Worm (Caenorhabditis elegans) whole organism, young adult: Measurements from ENCODE around the gene Y56A3A.16.

Experiments used
- B0261.1 ChIP-seq: sonication (generic microtip); optimal IDR thresholded peaks from 2 replicates; lab custom pipeline; 2016; ENCODE audit warnings: mild to moderate bottlenecking, missing genetic modification characterization, moderate library complexity, missing compliant biosample characterization
- B0336.3 ChIP-seq: fragments of 200-800 bp; sonication (Bioruptor generic); IDR thresholded peaks from 2 replicates; pipeline ENCODE4 v1.3.6; 2022; ENCODE audit warnings: missing genetic modification characterization, missing compliant biosample characterization
- C06A6.2 ChIP-seq: fragments of 200-800 bp; sonication (Bioruptor generic); conservative IDR thresholded peaks from 2 replicates; pipeline ENCODE4 v1.3.6; 2022; ENCODE audit warnings: missing genetic modification characterization, missing compliant biosample characterization
- C17E4.6 ChIP-seq: fragments of 200-800 bp; sonication (Bioruptor generic); IDR thresholded peaks from 2 replicates; pipeline ENCODE4 v1.3.6; 2022; ENCODE audit warnings: missing genetic modification reagents, missing genetic modification characterization, missing compliant biosample characterization
- F37B4.10 ChIP-seq: fragments of 200-800 bp; sonication (Bioruptor generic); IDR thresholded peaks from 2 replicates; pipeline ENCODE4 v1.3.6; 2022; ENCODE audit warnings: missing genetic modification characterization, missing compliant biosample characterization
- F49E8.2 ChIP-seq: sonication (generic microtip); optimal IDR thresholded peaks from 3 replicates; lab custom pipeline; 2017; ENCODE audit warnings: missing genetic modification characterization, mild to moderate bottlenecking, missing compliant biosample characterization, antibody characterized with exemption, moderate library complexity; ENCODE audit not compliant: insufficient read depth
- F57C9.4 ChIP-seq: sonication (generic microtip); optimal IDR thresholded peaks from 2 replicates; lab custom pipeline; 2017; ENCODE audit warnings: mild to moderate bottlenecking, missing genetic modification characterization, missing compliant biosample characterization
- Y56A3A.18 ChIP-seq: fragments of 200-800 bp; sonication (Bioruptor generic); IDR thresholded peaks from 2 replicates; pipeline ENCODE4 v1.3.6; 2022; ENCODE audit warnings: missing genetic modification reagents, missing genetic modification characterization, missing compliant biosample characterization
- Y67H2A.10 ChIP-seq: fragments of 200-800 bp; sonication (Bioruptor generic); conservative IDR thresholded peaks from 2 replicates; pipeline ENCODE4 v1.3.6; 2022; ENCODE audit warnings: missing genetic modification reagents, missing genetic modification characterization, missing compliant biosample characterization
- ZK185.1 ChIP-seq: sonication (generic microtip); optimal IDR thresholded peaks from 2 replicates; lab custom pipeline; 2016; ENCODE audit warnings: mild to moderate bottlenecking, missing genetic modification characterization, missing compliant biosample characterization; ENCODE audit not compliant: poor library complexity, severe bottlenecking
- ama-1 ChIP-seq, 3 experiments: fragments of 150-350 bp in 1 of 3; sonication (generic microtip) in 2 of 3; optimal IDR thresholded peaks; 2 replicates each; lab custom pipeline; 2014 to 2018; ENCODE audit warnings: missing biosample characterization in 2 of 3, missing genetic modification characterization in 2 of 3, missing genetic modification reagents in 2 of 3
- attf-3 ChIP-seq: fragments of 200-800 bp; sonication (Bioruptor generic); conservative IDR thresholded peaks from 2 replicates; pipeline ENCODE4 v1.3.6; 2022; ENCODE audit warnings: missing genetic modification reagents, missing genetic modification characterization, missing compliant biosample characterization
- bed-1 ChIP-seq: fragments of 200-800 bp; sonication (Bioruptor generic); IDR thresholded peaks from 2 replicates; pipeline ENCODE4 v1.3.6; 2022; ENCODE audit warnings: missing genetic modification reagents, missing genetic modification characterization, missing compliant biosample characterization
- bed-2 ChIP-seq: fragments of 200-800 bp; sonication (Bioruptor generic); IDR thresholded peaks from 2 replicates; pipeline ENCODE4 v1.3.6; 2022; ENCODE audit warnings: missing genetic modification reagents, missing genetic modification characterization, missing compliant biosample characterization
- ceh-91 ChIP-seq: fragments of 200-800 bp; sonication (Bioruptor generic); IDR thresholded peaks from 2 replicates; pipeline ENCODE4 v1.3.6; 2022; ENCODE audit warnings: missing genetic modification reagents, missing genetic modification characterization, missing compliant biosample characterization
- egrh-3 ChIP-seq: fragments of 200-800 bp; sonication (Bioruptor generic); IDR thresholded peaks from 2 replicates; pipeline ENCODE4 v1.3.6; 2022; ENCODE audit warnings: missing genetic modification reagents, missing genetic modification characterization, missing compliant biosample characterization
- ekl-4 ChIP-seq: fragments of 200-800 bp; sonication (Bioruptor generic); IDR thresholded peaks from 2 replicates; pipeline ENCODE4 v1.3.6; 2022; ENCODE audit warnings: missing genetic modification reagents, missing genetic modification characterization, missing compliant biosample characterization
- ets-4 ChIP-seq: fragments of 200-800 bp; sonication (Bioruptor generic); optimal IDR thresholded peaks from 2 replicates; lab custom pipeline; 2018; ENCODE audit warnings: mild to moderate bottlenecking, missing genetic modification characterization, missing compliant biosample characterization
- hlh-12 ChIP-seq: sonication (generic microtip); optimal IDR thresholded peaks from 2 replicates; lab custom pipeline; 2016; ENCODE audit warnings: missing genetic modification characterization, missing compliant biosample characterization
- hmg-20 ChIP-seq: fragments of 200-800 bp; sonication (Bioruptor generic); IDR thresholded peaks from 2 replicates; pipeline ENCODE4 v1.3.6; 2022; ENCODE audit warnings: missing genetic modification reagents, missing genetic modification characterization, missing compliant biosample characterization
- hrde-1 ChIP-seq: sonication (generic microtip); optimal IDR thresholded peaks from 2 replicates; lab custom pipeline; 2016; ENCODE audit warnings: missing genetic modification characterization, mild to moderate bottlenecking, missing compliant biosample characterization, moderate library complexity, missing genotype, missing genetic modification reagents, borderline replicate concordance
- hsf-1 ChIP-seq: fragments of 200-800 bp; sonication (Bioruptor generic); IDR thresholded peaks from 2 replicates; pipeline ENCODE4 v1.3.6; 2022; ENCODE audit warnings: missing genetic modification reagents, missing genetic modification characterization, missing compliant biosample characterization
- mcd-1 ChIP-seq: fragments of 200-800 bp; sonication (Bioruptor generic); IDR thresholded peaks from 2 replicates; pipeline ENCODE4 v1.3.6; 2022; ENCODE audit warnings: missing genetic modification reagents, missing genetic modification characterization, missing compliant biosample characterization
- nfya-2 ChIP-seq: fragments of 200-800 bp; sonication (Bioruptor generic); IDR thresholded peaks from 2 replicates; pipeline ENCODE4 v1.3.6; 2022; ENCODE audit warnings: missing genetic modification reagents, missing genetic modification characterization, missing compliant biosample characterization
- nhr-80 ChIP-seq: sonication (generic microtip); optimal IDR thresholded peaks from 2 replicates; lab custom pipeline; 2016; ENCODE audit warnings: missing genetic modification characterization, missing compliant biosample characterization
- pha-4 ChIP-seq: fragments of 150-350 bp; sonication (generic microtip); optimal IDR thresholded peaks from 2 replicates; lab custom pipeline; 2014; ENCODE audit warnings: missing biosample characterization, missing genetic modification reagents, missing genetic modification characterization
- sea-2 ChIP-seq: fragments of 200-800 bp; sonication (Bioruptor generic); IDR thresholded peaks from 2 replicates; pipeline ENCODE4 v1.3.6; 2022; ENCODE audit warnings: missing genetic modification characterization, missing compliant biosample characterization
- snpc-1.1 ChIP-seq: sonication (generic microtip); optimal IDR thresholded peaks from 2 replicates; lab custom pipeline; 2017; ENCODE audit warnings: missing genetic modification characterization, mild to moderate bottlenecking, missing compliant biosample characterization, antibody characterized with exemption, moderate library complexity, missing genotype, missing genetic modification reagents; ENCODE audit not compliant: insufficient read depth
- snpc-3.4 ChIP-seq: sonication (generic microtip); optimal IDR thresholded peaks from 2 replicates; lab custom pipeline; 2017; ENCODE audit warnings: missing genetic modification characterization, mild to moderate bottlenecking, missing compliant biosample characterization, antibody characterized with exemption, moderate library complexity, missing genotype, missing genetic modification reagents
- sptf-2 ChIP-seq: fragments of 200-800 bp; sonication (Bioruptor generic); optimal IDR thresholded peaks from 2 replicates; lab custom pipeline; 2018; ENCODE audit warnings: mild to moderate bottlenecking, missing genetic modification characterization, missing compliant biosample characterization
- xnd-1 ChIP-seq: sonication (generic microtip); optimal IDR thresholded peaks from 2 replicates; lab custom pipeline; 2016; ENCODE audit warnings: missing genotype, missing genetic modification reagents, missing genetic modification characterization, missing compliant biosample characterization
- zfh-2 ChIP-seq: fragments of 200-800 bp; sonication (Bioruptor generic); conservative IDR thresholded peaks from 2 replicates; pipeline ENCODE4 v1.3.6; 2022; ENCODE audit warnings: missing genetic modification reagents, missing genetic modification characterization, missing compliant biosample characterization
- ztf-18 ChIP-seq: sonication (generic microtip); optimal IDR thresholded peaks from 2 replicates; lab custom pipeline; 2016; ENCODE audit warnings: missing genotype, mild to moderate bottlenecking, missing genetic modification characterization, missing compliant biosample characterization
- ztf-26 ChIP-seq: sonication (generic microtip); optimal IDR thresholded peaks from 2 replicates; lab custom pipeline; 2017; ENCODE audit warnings: missing genetic modification characterization, missing compliant biosample characterization
- ztf-28 ChIP-seq: fragments of 200-800 bp; sonication (Bioruptor generic); IDR thresholded peaks from 2 replicates; pipeline ENCODE4 v1.3.6; 2022; ENCODE audit warnings: missing genetic modification reagents, missing genetic modification characterization, missing compliant biosample characterization
- ztf-3 ChIP-seq: fragments of 200-800 bp; sonication (Bioruptor generic); optimal IDR thresholded peaks from 2 replicates; lab custom pipeline; 2018; ENCODE audit warnings: mild to moderate bottlenecking, missing genetic modification characterization, missing compliant biosample characterization

Y56A3A.16 gene

ce11 chrIII:11909778-11910177 is 4.3 kb downstream of the Y56A3A.16 start, which contains the start of gene faah-4:
Gene faah-4, minus strand, starts transcription at chrIII:11909878.
- no peak for TF ChIP-seq B0261.1 (tag; lab: Kevin White, UChicago)
- TF ChIP-seq B0336.3, result no peak
- TF ChIP-seq bed-1, result no peak
- no peak for TF ChIP-seq snpc-3.4 (tag; lab: Kevin White, UChicago)
- no peak for TF ChIP-seq Y67H2A.10 (GFP tag; lab: Robert Waterston, UW)
- no peak for TF ChIP-seq ceh-91 (GFP tag; lab: Robert Waterston, UW)
- TF ChIP-seq ets-4 (GFP tag; lab: Kevin White, UChicago), result no peak
- no peak for TF ChIP-seq hrde-1 (tag; lab: Kevin White, UChicago)
- TF ChIP-seq hsf-1 (GFP tag; lab: Robert Waterston, UW), result no peak
- TF ChIP-seq F49E8.2 (tag; lab: Kevin White, UChicago), result no peak
- TF ChIP-seq ama-1 (optimal IDR thresholded peaks at IDR 0.05; lab: Kevin White, UChicago), result no peak
- TF ChIP-seq ama-1 (GFP tag; optimal IDR thresholded peaks at IDR 0.05; lab: Kevin White, UChicago), result no peak
- no peak for TF ChIP-seq F57C9.4 (tag; lab: Kevin White, UChicago)
- no peak for TF ChIP-seq bed-2 (GFP tag; lab: Robert Waterston, UW)
- TF ChIP-seq ZK185.1 (tag; lab: Kevin White, UChicago), result no peak
- TF ChIP-seq, all 124 proteins: peak for 0

DNA sequence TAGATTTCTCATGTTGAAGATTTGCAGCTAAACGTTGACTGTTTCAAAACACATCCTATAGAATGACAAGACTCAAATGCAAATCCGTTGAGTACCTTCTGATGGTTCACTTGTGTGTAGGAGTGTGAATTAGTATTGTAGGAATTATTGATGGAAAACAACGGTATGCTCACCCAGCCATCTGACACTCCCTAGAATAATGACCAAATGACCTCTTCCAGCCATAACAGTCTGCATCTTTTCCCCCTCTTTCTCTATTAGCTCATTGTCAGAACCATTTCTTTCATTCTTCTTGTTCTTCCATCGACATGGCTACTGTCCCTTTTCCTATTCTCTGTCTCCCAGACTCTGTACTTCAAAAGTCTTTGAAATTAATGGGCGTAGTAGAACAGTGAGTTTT is 5.5 kb downstream of the Y56A3A.16 start, which contains the start of gene fbxb-24:
TSS of gene fbxb-24 (plus strand) at position 301 of the 400 bp plus-strand sequence.
- TF ChIP-seq nfya-2 (GFP tag; lab: Robert Waterston, UW) (no peak), xnd-1 (no peak), sea-2 (GFP tag; lab: Robert Waterston, UW) (no peak), nhr-80 (tag; lab: Kevin White, UChicago) (no peak), bed-2 (GFP tag; lab: Robert Waterston, UW) (no peak)

DNA sequence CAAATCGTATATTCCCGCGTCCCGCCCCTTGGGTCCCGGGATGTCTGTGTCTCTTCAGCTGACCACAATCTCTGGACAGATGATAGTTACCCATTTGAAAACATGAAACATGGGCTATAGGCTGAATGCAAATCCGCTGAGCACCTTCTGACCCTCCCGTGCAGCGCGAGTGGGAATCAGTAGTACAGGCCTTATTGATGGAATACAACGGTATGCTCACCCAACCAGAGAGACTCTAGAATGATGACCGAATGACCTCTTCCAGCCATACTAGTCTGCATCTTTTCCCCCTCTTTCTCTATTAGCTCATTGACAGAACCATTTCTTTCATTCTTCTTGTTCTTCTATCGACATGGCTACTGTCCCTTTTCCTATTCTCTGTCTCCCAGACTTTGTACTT is 6.9 kb downstream of the Y56A3A.16 start, which contains the start of gene sdz-33:
TSS of gene sdz-33 (plus strand) at position 301 of the 400 bp plus-strand sequence.
- TF ChIP-seq B0261.1 (tag; lab: Kevin White, UChicago) (no peak), Y56A3A.18 (GFP tag; lab: Robert Waterston, UW) (no peak), C06A6.2 (no peak), C17E4.6 (GFP tag; lab: Robert Waterston, UW) (no peak)

- TF ChIP-seq mcd-1 (GFP tag; lab: Robert Waterston, UW) (0 out of 2 replicates have a peak, but pooled peaks have one; percentile 14), egrh-3 (GFP tag; lab: Robert Waterston, UW) (peak; percentile 43; the same call in 1 of the 2 replicates), bed-1 (no peak), zfh-2 (GFP tag; lab: Robert Waterston, UW) (peak; percentile 71)
Measured at ce11 chrIII:11902782-11903181, 11.3 kb downstream of the Y56A3A.16 start.

ce11 chrIII:11900022-11900421 is 14.1 kb downstream of the Y56A3A.16 start:
- TF ChIP-seq F49E8.2 (tag; lab: Kevin White, UChicago), result no peak
- no peak for TF ChIP-seq ztf-18 (tag; lab: Kevin White, UChicago)
- no peak for TF ChIP-seq ekl-4 (GFP tag; lab: Robert Waterston, UW)
- no peak for TF ChIP-seq attf-3 (GFP tag; lab: Robert Waterston, UW)
- TF ChIP-seq sptf-2 (GFP tag; lab: Kevin White, UChicago), result no peak
- no peak for TF ChIP-seq ztf-26 (tag; lab: Kevin White, UChicago)
- no peak for TF ChIP-seq F37B4.10 (GFP tag; lab: Robert Waterston, UW)
- TF ChIP-seq snpc-1.1 (tag; lab: Kevin White, UChicago), result no peak
- TF ChIP-seq pha-4 (tag; lab: Kevin White, UChicago), result no peak
- no peak for TF ChIP-seq Y67H2A.10 (GFP tag; lab: Robert Waterston, UW)
- TF ChIP-seq hlh-12 (tag; lab: Kevin White, UChicago), result no peak
- no peak for TF ChIP-seq ztf-3 (GFP tag; lab: Kevin White, UChicago)
- no peak for TF ChIP-seq hmg-20 (GFP tag; lab: Robert Waterston, UW)
- no peak for TF ChIP-seq ztf-28
